Fruit fly (Drosophila melanogaster) Kc167 (cell line): Measurements from ENCODE around the gene Bmcp.

Experiments used
- Myc ChIP-seq: fragments of >200 bp; optimal IDR thresholded peaks from 2 replicates; lab custom pipeline; 2017; ENCODE audit warnings: missing external identifiers
- Sin3A ChIP-seq: fragments of >200 bp; optimal IDR thresholded peaks from 2 replicates; lab custom pipeline; 2018; ENCODE audit warnings: missing external identifiers
- h ChIP-seq: fragments of >200 bp; optimal IDR thresholded peaks from 3 replicates; lab custom pipeline; 2018; ENCODE audit warnings: missing external identifiers
- insv ChIP-seq: fragments of >200 bp; optimal IDR thresholded peaks from 3 replicates; lab custom pipeline; 2018; ENCODE audit warnings: missing external identifiers
- psq ChIP-seq: fragments of >200 bp; optimal IDR thresholded peaks from 2 replicates; lab custom pipeline; 2017; ENCODE audit warnings: missing external identifiers
- ttk ChIP-seq: sonication (Bioruptor generic); optimal IDR thresholded peaks from 2 replicates; lab custom pipeline; 2017; ENCODE audit warnings: missing external identifiers

dm6 chr3L:11777348-11777958, 56.7 kb downstream of the Bmcp start:
- no peak for TF ChIP-seq h (lab: Kevin White, UChicago)
- no peak for TF ChIP-seq Myc (lab: Kevin White, UChicago)
- TF ChIP-seq Sin3A (lab: Kevin White, UChicago) = no peak
- no peak for TF ChIP-seq psq (lab: Kevin White, UChicago)
- TF ChIP-seq ttk (lab: Kevin White, UChicago) = no peak
- TF ChIP-seq insv (lab: Kevin White, UChicago) = no peak
